Worm (Caenorhabditis elegans) whole organism, late embryonic: ENCODE measurements around the gene wdfy-2.

Source experiments
- C38D4.7 ChIP-seq: fragments of 200-800 bp; sonication (Bioruptor generic); optimal IDR thresholded peaks from 2 replicates; lab custom pipeline; 2018; ENCODE audit warnings: mild to moderate bottlenecking, missing genetic modification characterization, moderate library complexity, missing compliant biosample characterization
- K02D7.2 ChIP-seq: sonication (generic microtip); optimal IDR thresholded peaks from 2 replicates; lab custom pipeline; 2017; ENCODE audit warnings: mild to moderate bottlenecking, missing genetic modification characterization, missing compliant biosample characterization
- K09A11.1 ChIP-seq: sonication (generic microtip); optimal IDR thresholded peaks from 2 replicates; lab custom pipeline; 2017; ENCODE audit warnings: antibody characterized with exemption, mild to moderate bottlenecking, missing genetic modification characterization, missing compliant biosample characterization; ENCODE audit not compliant: insufficient read depth
- T23F11.4 ChIP-seq: fragments of 200-800 bp; sonication (Bioruptor generic); optimal IDR thresholded peaks from 2 replicates; lab custom pipeline; 2018; ENCODE audit warnings: mild to moderate bottlenecking, missing genetic modification characterization, missing compliant biosample characterization
- ama-1 ChIP-seq: fragments of 150-350 bp; optimal IDR thresholded peaks from 2 replicates; lab custom pipeline; 2014
- ceh-14 ChIP-seq: sonication (generic microtip); optimal IDR thresholded peaks from 2 replicates; lab custom pipeline; 2016; ENCODE audit warnings: missing genotype, missing genetic modification characterization, missing compliant biosample characterization
- ceh-18 ChIP-seq: sonication (generic microtip); optimal IDR thresholded peaks from 2 replicates; lab custom pipeline; 2016; ENCODE audit warnings: missing genetic modification characterization, missing compliant biosample characterization
- ceh-19 ChIP-seq: fragments of 200-800 bp; sonication (Bioruptor generic); optimal IDR thresholded peaks from 2 replicates; lab custom pipeline; 2018; ENCODE audit warnings: mild to moderate bottlenecking, missing genetic modification characterization, missing compliant biosample characterization
- ceh-2 ChIP-seq: sonication (generic microtip); optimal IDR thresholded peaks from 2 replicates; lab custom pipeline; 2016; ENCODE audit warnings: missing genotype, missing genetic modification characterization, missing compliant biosample characterization
- ceh-22 ChIP-seq: sonication (generic microtip); optimal IDR thresholded peaks from 2 replicates; lab custom pipeline; 2017; ENCODE audit warnings: missing biosample characterization, missing genetic modification characterization
- ceh-24 ChIP-seq: sonication (generic microtip); optimal IDR thresholded peaks from 2 replicates; lab custom pipeline; 2016; ENCODE audit warnings: mild to moderate bottlenecking, missing genetic modification characterization, missing compliant biosample characterization
- ceh-30 ChIP-seq: fragments of 150-350 bp; optimal IDR thresholded peaks from 2 replicates; lab custom pipeline; 2014; ENCODE audit warnings: missing biosample characterization, missing genetic modification characterization
- ceh-34 ChIP-seq: sonication (generic microtip); optimal IDR thresholded peaks from 2 replicates; lab custom pipeline; 2016; ENCODE audit warnings: mild to moderate bottlenecking, missing genetic modification characterization, missing compliant biosample characterization
- ceh-45 ChIP-seq: fragments of 200-800 bp; sonication (Bioruptor generic); IDR thresholded peaks from 2 replicates; pipeline ENCODE4 v1.3.6; 2022; ENCODE audit warnings: missing genetic modification reagents, missing genetic modification characterization, missing compliant biosample characterization
- ceh-48 ChIP-seq: sonication (generic microtip); optimal IDR thresholded peaks from 2 replicates; lab custom pipeline; 2016; ENCODE audit warnings: missing genetic modification characterization, inconsistent platforms, missing compliant biosample characterization
- ceh-6 ChIP-seq: fragments of 200-800 bp; sonication (Bioruptor generic); optimal IDR thresholded peaks from 2 replicates; lab custom pipeline; 2018; ENCODE audit warnings: mild to moderate bottlenecking, missing genetic modification characterization, missing compliant biosample characterization
- che-1 ChIP-seq: sonication (generic microtip); optimal IDR thresholded peaks from 2 replicates; lab custom pipeline; 2016; ENCODE audit warnings: mild to moderate bottlenecking, missing genetic modification characterization, missing compliant biosample characterization
- dmd-4 ChIP-seq: sonication (generic microtip); optimal IDR thresholded peaks from 2 replicates; lab custom pipeline; 2016; ENCODE audit warnings: borderline replicate concordance, missing genetic modification characterization, missing compliant biosample characterization
- elt-4 ChIP-seq: sonication (generic microtip); optimal IDR thresholded peaks from 2 replicates; lab custom pipeline; 2016; ENCODE audit warnings: missing genetic modification characterization, missing compliant biosample characterization
- eyg-1 ChIP-seq: sonication (generic microtip); optimal IDR thresholded peaks from 2 replicates; lab custom pipeline; 2016; ENCODE audit warnings: missing genotype, missing genetic modification characterization, missing compliant biosample characterization
- fax-1 ChIP-seq: sonication (generic microtip); optimal IDR thresholded peaks from 2 replicates; lab custom pipeline; 2016; ENCODE audit warnings: missing genotype, missing genetic modification characterization, missing compliant biosample characterization
- fkh-10 ChIP-seq: fragments of 150-350 bp; optimal IDR thresholded peaks from 2 replicates; lab custom pipeline; 2014; ENCODE audit warnings: missing biosample characterization, missing genetic modification reagents, missing genetic modification characterization
- gmeb-2 ChIP-seq: sonication (generic microtip); optimal IDR thresholded peaks from 2 replicates; lab custom pipeline; 2016; ENCODE audit warnings: missing genetic modification characterization, inconsistent platforms, missing compliant biosample characterization
- hlh-6 ChIP-seq: sonication (generic microtip); optimal IDR thresholded peaks from 2 replicates; lab custom pipeline; 2016; ENCODE audit warnings: missing genotype, missing genetic modification characterization, missing compliant biosample characterization
- madf-2 ChIP-seq: sonication (generic microtip); optimal IDR thresholded peaks from 2 replicates; lab custom pipeline; 2017; ENCODE audit warnings: missing genetic modification characterization, missing compliant biosample characterization
- nhr-11 ChIP-seq: fragments of 150-350 bp; optimal IDR thresholded peaks from 2 replicates; lab custom pipeline; 2014; ENCODE audit warnings: missing biosample characterization, missing genetic modification characterization
- nhr-232 ChIP-seq: sonication (generic microtip); optimal IDR thresholded peaks from 2 replicates; lab custom pipeline; 2016; ENCODE audit warnings: missing genetic modification characterization, missing compliant biosample characterization
- npax-4 ChIP-seq: sonication (generic microtip); optimal IDR thresholded peaks from 2 replicates; lab custom pipeline; 2016; ENCODE audit warnings: missing genetic modification characterization, missing compliant biosample characterization
- pag-3 ChIP-seq: sonication (generic microtip); optimal IDR thresholded peaks from 2 replicates; lab custom pipeline; 2016; ENCODE audit warnings: missing compliant biosample characterization, missing genetic modification characterization, borderline replicate concordance
- pat-9 ChIP-seq: fragments of 200-800 bp; sonication (Bioruptor generic); optimal IDR thresholded peaks from 2 replicates; lab custom pipeline; 2018; ENCODE audit warnings: mild to moderate bottlenecking, missing genetic modification characterization, moderate library complexity, missing compliant biosample characterization
- pax-1 ChIP-seq: fragments of 150-350 bp; optimal IDR thresholded peaks from 2 replicates; lab custom pipeline; 2014; ENCODE audit warnings: missing biosample characterization, missing genetic modification characterization
- pha-2 ChIP-seq: sonication (generic microtip); optimal IDR thresholded peaks from 2 replicates; lab custom pipeline; 2017; ENCODE audit warnings: mild to moderate bottlenecking, missing genetic modification characterization, missing compliant biosample characterization
- pqm-1 ChIP-seq: sonication (generic microtip); optimal IDR thresholded peaks from 2 replicates; lab custom pipeline; 2016; ENCODE audit warnings: missing genetic modification characterization, missing compliant biosample characterization
- pros-1 ChIP-seq: fragments of 150-350 bp; optimal IDR thresholded peaks from 2 replicates; lab custom pipeline; 2014; ENCODE audit warnings: missing biosample characterization, missing genetic modification reagents, missing genetic modification characterization
- sox-4 ChIP-seq: sonication (generic microtip); optimal IDR thresholded peaks from 2 replicates; lab custom pipeline; 2017; ENCODE audit warnings: mild to moderate bottlenecking, missing genetic modification characterization, inconsistent platforms, missing compliant biosample characterization
- syd-9 ChIP-seq: sonication (generic microtip); optimal IDR thresholded peaks from 2 replicates; lab custom pipeline; 2016; ENCODE audit warnings: mild to moderate bottlenecking, missing genetic modification characterization, moderate library complexity, missing compliant biosample characterization
- tbx-7 ChIP-seq: sonication (generic microtip); optimal IDR thresholded peaks from 2 replicates; lab custom pipeline; 2016; ENCODE audit warnings: missing genotype, missing genetic modification characterization, missing compliant biosample characterization
- unc-3 ChIP-seq, 2 experiments: fragments of 200-800 bp in 1 of 2; sonication (Bioruptor generic) in 1 of 2; sonication (generic microtip) in 1 of 2; conservative IDR thresholded peaks in 1 of 2; optimal IDR thresholded peaks in 1 of 2; 2 replicates each; pipeline versions ENCODE4 v1.3.6 to Lab custom; 2016 to 2022; ENCODE audit warnings: missing compliant biosample characterization in 2 of 2, missing genetic modification characterization in 2 of 2, missing genetic modification reagents in 1 of 2
- unc-55 ChIP-seq: sonication (generic microtip); optimal IDR thresholded peaks from 2 replicates; lab custom pipeline; 2017; ENCODE audit warnings: missing biosample characterization, missing genetic modification reagents, missing genetic modification characterization

The wdfy-2 gene

DNA sequence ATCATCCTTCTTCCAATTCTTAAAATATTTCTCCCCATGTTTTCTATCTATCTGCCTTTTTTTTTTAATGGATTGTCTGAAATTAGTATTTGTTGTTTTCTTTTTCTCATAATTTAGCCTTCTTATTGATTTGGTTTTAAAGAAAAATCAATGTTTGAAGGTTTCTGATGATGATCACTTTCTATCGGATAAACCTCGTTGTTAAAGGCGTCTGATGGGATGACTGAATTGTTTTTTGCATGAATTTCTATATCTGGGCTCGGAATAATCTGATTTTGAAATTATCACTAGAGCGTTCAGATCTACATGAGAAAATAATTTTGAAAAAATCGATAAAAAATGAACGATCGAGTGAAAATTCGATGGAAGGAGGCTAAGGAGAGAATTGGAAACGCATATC is 14.0 kb downstream of the wdfy-2 start, which contains the start of gene scp-1:
TSS of gene scp-1 (plus strand) at position 301 of the 400 bp plus-strand sequence.
- TF ChIP-seq eyg-1 (no peak), tbx-7 (tag; lab: Kevin White, UChicago) (no peak), K02D7.2 (tag; lab: Kevin White, UChicago) (no peak), nhr-232 (no peak), pros-1 (no peak), unc-55 (GFP tag; lab: Kevin White, UChicago) (no peak), ceh-45 (no peak), che-1 (tag; lab: Kevin White, UChicago) (no peak), npax-4 (tag; lab: Kevin White, UChicago) (no peak), C38D4.7 (no peak), nhr-11 (tag; lab: Kevin White, UChicago) (no peak), madf-2 (no peak), dmd-4 (no peak)
- TF ChIP-seq, all 69 proteins: peak for 0

DNA sequence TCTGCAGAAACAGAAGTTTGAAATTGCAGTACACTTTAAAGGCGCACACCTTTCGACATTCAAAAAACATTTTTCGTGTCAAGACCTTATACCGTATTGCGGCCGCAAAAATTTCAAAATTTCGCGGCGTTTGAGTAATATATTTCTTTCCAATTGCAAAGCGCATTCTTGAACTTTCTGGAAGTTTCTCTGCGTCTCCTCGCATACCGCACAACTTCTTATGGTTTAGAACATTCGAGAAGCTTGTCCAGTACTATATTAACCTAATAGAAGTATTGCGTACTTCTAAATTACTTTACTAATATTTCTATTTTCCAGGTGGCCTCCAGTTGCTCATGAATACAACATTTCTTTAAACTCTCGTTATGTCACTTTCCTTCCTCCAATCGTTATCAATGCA is 17.0 kb downstream of the wdfy-2 start:
- TF ChIP-seq ceh-48 (tag; lab: Kevin White, UChicago) (no peak), K02D7.2 (tag; lab: Kevin White, UChicago) (no peak), ama-1 (lab: Kevin White, UChicago) (no peak), pha-2 (tag; lab: Kevin White, UChicago) (no peak), T23F11.4 (GFP tag; lab: Kevin White, UChicago) (no peak), ceh-6 (GFP tag; lab: Kevin White, UChicago) (no peak), ceh-19 (GFP tag; lab: Kevin White, UChicago) (no peak), ceh-22 (no peak), pat-9 (tag; lab: Kevin White, UChicago) (no peak), ceh-24 (tag; lab: Kevin White, UChicago) (no peak), ceh-34 (tag; lab: Kevin White, UChicago) (no peak), gmeb-2 (tag; lab: Kevin White, UChicago) (no peak), elt-4 (tag; lab: Kevin White, UChicago) (no peak), ceh-30 (tag; lab: Kevin White, UChicago) (no peak)

DNA sequence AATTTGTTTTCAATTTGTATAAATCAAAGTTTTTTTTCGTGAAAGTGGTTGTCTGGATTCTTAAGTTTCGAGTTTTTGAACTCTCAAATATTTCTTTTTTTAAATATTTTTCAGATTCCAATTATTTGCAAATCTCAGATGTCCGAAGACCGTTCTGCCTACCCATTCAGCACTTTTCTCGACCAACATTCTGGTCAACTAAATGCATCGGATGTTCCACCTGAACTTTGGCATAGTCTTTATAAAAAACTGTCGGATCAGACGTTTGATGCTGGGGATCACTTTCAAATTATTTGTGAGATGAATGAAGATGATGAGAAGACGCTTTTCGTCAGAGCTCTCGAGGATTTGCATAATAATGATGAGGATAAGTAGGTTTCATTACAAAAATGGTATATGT is 19.2 kb downstream of the wdfy-2 start, which contains the start of gene ttll-12:
TSS of gene ttll-12 (plus strand) at position 139 of the 400 bp plus-strand sequence.
- TF ChIP-seq pros-1 (no peak), tbx-7 (tag; lab: Kevin White, UChicago) (no peak), ceh-14 (tag; lab: Kevin White, UChicago) (no peak), syd-9 (tag; lab: Kevin White, UChicago) (no peak), unc-55 (GFP tag; lab: Kevin White, UChicago) (no peak), fax-1 (tag; lab: Kevin White, UChicago) (no peak), fkh-10 (GFP tag; lab: Kevin White, UChicago) (no peak), pag-3 (tag; lab: Kevin White, UChicago) (no peak), hlh-6 (tag; lab: Kevin White, UChicago) (no peak), ceh-18 (tag; lab: Kevin White, UChicago) (no peak), pax-1 (tag; lab: Kevin White, UChicago) (no peak), pat-9 (tag; lab: Kevin White, UChicago) (no peak), unc-3 (GFP tag; conservative IDR thresholded peaks at IDR 0.05; lab: Robert Waterston, UW) (no peak), unc-3 (tag; optimal IDR thresholded peaks at IDR 0.05; lab: Kevin White, UChicago) (no peak), elt-4 (tag; lab: Kevin White, UChicago) (no peak), K09A11.1 (tag; lab: Kevin White, UChicago) (no peak), K02D7.2 (tag; lab: Kevin White, UChicago) (no peak), ama-1 (lab: Kevin White, UChicago) (no peak), sox-4 (tag; lab: Kevin White, UChicago) (no peak), pqm-1 (tag; lab: Kevin White, UChicago) (no peak), ceh-2 (tag; lab: Kevin White, UChicago) (no peak)
- TF ChIP-seq, all 69 proteins: peak for 0
